Fruit fly (Drosophila melanogaster): Measurements from ENCODE around the gene CG34277.

Gene CG34277

DNA sequence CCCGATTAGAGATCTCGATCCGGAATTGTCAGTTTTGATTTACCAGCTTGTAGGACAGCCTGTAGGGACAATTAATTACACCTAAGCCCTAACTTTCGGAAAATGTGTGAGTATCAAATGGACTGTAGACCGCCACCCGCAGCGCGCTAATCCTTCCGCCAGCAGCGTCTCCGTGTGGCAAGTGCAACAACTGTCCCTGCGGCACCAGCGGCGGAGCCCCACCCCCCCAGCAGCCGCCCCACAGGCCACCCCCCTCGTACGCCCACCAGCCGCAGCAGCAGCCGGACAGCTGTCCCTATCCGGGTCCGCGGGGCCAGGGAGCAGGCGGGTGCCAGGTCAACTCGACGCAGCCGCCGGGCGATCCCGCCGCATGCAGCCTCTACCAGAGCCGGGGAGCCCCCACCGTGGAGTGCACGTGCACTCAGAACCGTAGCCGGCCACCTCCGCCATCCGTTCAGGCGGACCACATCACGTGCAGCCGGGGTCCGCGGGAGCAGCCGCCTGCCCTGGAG lies at the start of gene CG34277, which contains the start of gene CG31542:
Gene CG34277 (plus strand): TSS at position 51 of the 512 bp plus-strand sequence.
Gene CG31542 (plus strand): TSS at position 51 of the 512 bp plus-strand sequence.
- no peak for TF ChIP-seq CG8119 (GFP tag; IDR thresholded peaks at IDR 0.05)
- TF ChIP-seq CG10631 (GFP tag; optimal IDR thresholded peaks at IDR 0.05), result no peak
- no peak for TF ChIP-seq ss (GFP tag; optimal IDR thresholded peaks at IDR 0.05)
- TF ChIP-seq dac (GFP tag; optimal IDR thresholded peaks at IDR 0.05), result no peak
- no peak for TF ChIP-seq Hr39 (GFP tag; optimal IDR thresholded peaks at IDR 0.05)
- no peak for TF ChIP-seq Smox (GFP tag; optimal IDR thresholded peaks at IDR 0.05)
- TF ChIP-seq CG6163 (GFP tag; IDR thresholded peaks at IDR 0.05), result no peak
- no peak for TF ChIP-seq cyc (GFP tag; optimal IDR thresholded peaks at IDR 0.05)
- TF ChIP-seq CG8319 (GFP tag; optimal IDR thresholded peaks at IDR 0.05), result no peak
- no peak for TF ChIP-seq Met (GFP tag; optimal IDR thresholded peaks at IDR 0.05)
- TF ChIP-seq svp (GFP tag), result no peak
- no peak for TF ChIP-seq esn (GFP tag; optimal IDR thresholded peaks at IDR 0.05)
- TF ChIP-seq CG3032 (tag; optimal IDR thresholded peaks at IDR 0.05), result no peak
- no peak for TF ChIP-seq CG8632 (GFP tag; optimal IDR thresholded peaks at IDR 0.05)
- TF ChIP-seq eg (GFP tag; IDR thresholded peaks at IDR 0.05), result no peak
- no peak for TF ChIP-seq CG4318 (GFP tag; optimal IDR thresholded peaks at IDR 0.05)
- TF ChIP-seq topi (GFP tag; optimal IDR thresholded peaks at IDR 0.05), result no peak
- TF ChIP-seq CG3919 (GFP tag; optimal IDR thresholded peaks at IDR 0.05), result no peak

DNA sequence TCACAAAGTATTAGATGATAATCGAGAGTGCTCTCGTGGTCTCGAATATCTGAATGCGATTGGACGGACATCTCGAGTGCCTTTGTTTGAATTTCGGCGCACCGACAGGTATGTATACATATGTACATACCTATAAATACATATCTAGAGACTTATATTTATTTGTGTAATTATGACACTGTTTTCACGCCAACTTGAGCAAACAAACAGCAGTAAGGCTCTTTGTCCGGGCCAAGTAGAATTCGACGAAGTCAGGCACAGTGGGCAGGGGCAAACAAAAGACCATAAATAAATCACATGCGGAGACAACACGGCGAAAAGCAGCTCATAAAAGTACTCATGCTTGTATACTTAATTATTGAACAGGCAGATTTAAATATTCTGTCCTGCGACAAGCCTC lies 48.7 kb upstream of the CG34277 start:
- TF ChIP-seq Sox14 (GFP tag; optimal IDR thresholded peaks at IDR 0.05), result peak; percentile 60
- TF ChIP-seq vri (GFP tag; optimal IDR thresholded peaks at IDR 0.05), result peak; percentile 60
- no peak for TF ChIP-seq Hr38 (GFP tag; optimal IDR thresholded peaks at IDR 0.05)
- TF ChIP-seq ss (GFP tag; optimal IDR thresholded peaks at IDR 0.05), result peak in 1 of 2 experiments; percentile 15
- peak; percentile 86 for TF ChIP-seq fkh (GFP tag; optimal IDR thresholded peaks at IDR 0.05)
- no peak for TF ChIP-seq CG9139 (GFP tag; optimal IDR thresholded peaks at IDR 0.05)
- TF ChIP-seq Eip78C (GFP tag), result peak; percentile 71

DNA sequence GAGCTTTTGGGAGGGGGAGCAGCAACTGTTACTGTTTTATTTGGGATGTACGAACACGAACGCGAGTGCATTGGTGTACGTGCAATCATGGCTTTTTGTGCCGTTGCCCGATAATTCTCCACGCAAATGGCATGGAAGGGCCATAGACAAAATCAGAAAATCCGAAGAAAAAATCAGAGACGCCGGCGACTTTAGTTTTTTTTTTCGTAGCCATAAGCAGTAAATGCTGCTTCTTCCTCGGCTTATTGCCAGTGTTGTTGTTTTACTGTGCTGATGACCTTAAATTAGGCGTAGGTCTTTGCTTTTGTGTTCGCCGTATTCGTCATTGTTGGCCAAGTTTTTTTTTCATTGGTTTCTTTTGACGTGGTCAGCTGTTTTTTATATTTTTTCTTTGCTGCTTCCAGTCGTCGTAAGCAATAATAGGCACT lies 47.1 kb upstream of the CG34277 start:
- TF ChIP-seq Eip78C (GFP tag) (no peak), acj6 (GFP tag; optimal IDR thresholded peaks at IDR 0.05) (no peak), dac (GFP tag; optimal IDR thresholded peaks at IDR 0.05) (no peak), vri (GFP tag; optimal IDR thresholded peaks at IDR 0.05) (no peak), Lpt (GFP tag; optimal IDR thresholded peaks at IDR 0.05) (no peak)

DNA sequence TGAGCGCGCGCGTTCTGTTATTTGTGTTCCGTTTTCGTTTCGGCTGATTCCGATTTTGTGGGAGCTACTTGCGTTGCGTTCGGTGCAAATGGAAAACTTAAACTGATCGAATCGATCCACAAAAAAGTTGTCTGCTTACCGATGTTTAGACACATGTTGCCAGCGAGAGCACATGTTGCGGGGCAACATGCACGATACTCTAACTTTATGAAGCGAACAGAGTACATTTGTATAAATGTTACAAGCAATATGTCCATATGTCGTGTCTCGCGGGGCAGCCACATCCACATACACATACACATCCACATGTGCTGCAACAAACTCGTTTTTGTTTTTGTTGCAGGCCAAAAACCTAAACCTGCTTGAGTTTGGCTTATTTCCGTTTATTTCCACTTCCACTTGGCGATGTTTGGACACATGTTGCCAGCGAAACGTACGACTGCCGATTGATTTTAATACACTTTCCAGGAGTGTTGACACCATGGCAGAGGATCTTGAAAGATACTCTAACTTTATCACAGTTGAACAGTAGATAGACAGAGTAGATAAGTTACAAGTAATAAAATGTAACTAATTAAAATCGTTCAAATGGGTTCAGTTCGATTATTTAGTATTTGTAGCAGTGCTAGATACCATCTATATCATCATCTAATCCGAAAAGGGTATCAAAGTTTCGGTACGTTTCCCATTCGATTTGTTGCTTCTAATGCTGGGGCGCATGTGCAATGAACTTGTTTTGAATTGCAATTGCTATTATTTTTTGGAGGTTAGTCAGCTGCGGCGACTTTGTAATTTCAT lies 45.4 kb upstream of the CG34277 start:
- peak; percentile 28 for TF ChIP-seq Blimp-1 (GFP tag; optimal IDR thresholded peaks at IDR 0.05)
- TF ChIP-seq CG10669 (GFP tag; optimal IDR thresholded peaks at IDR 0.05), result no peak
- TF ChIP-seq CG8319 (GFP tag; optimal IDR thresholded peaks at IDR 0.05), result no peak
- peak; percentile 22 for TF ChIP-seq esn (GFP tag; optimal IDR thresholded peaks at IDR 0.05)
- no peak for TF ChIP-seq CG31627 (GFP tag; optimal IDR thresholded peaks at IDR 0.05)
- TF ChIP-seq Gug (GFP tag; IDR thresholded peaks at IDR 0.05), result no peak
- no peak for TF ChIP-seq lz (GFP tag; optimal IDR thresholded peaks at IDR 0.05)
- TF ChIP-seq CG6792 (GFP tag; optimal IDR thresholded peaks at IDR 0.05), result no peak
- peak; percentile 51; the same call in 1 of the 3 replicates for TF ChIP-seq eg (GFP tag; IDR thresholded peaks at IDR 0.05)
- no peak for TF ChIP-seq Sox15 (GFP tag; optimal IDR thresholded peaks at IDR 0.05)
- TF ChIP-seq CG6163 (GFP tag; IDR thresholded peaks at IDR 0.05), result peak; percentile 64; the same call in 2 of the 3 replicates
- peak; percentile 79 for TF ChIP-seq CG32006 (GFP tag; optimal IDR thresholded peaks at IDR 0.05)
- no peak for TF ChIP-seq cyc (GFP tag; optimal IDR thresholded peaks at IDR 0.05)
- no peak for TF ChIP-seq CG8632 (GFP tag; optimal IDR thresholded peaks at IDR 0.05)
- peak; percentile 38 for TF ChIP-seq CG6854 (GFP tag; optimal IDR thresholded peaks at IDR 0.05)
- no peak for TF ChIP-seq Ets96B (tag; optimal IDR thresholded peaks at IDR 0.05)
- TF ChIP-seq CG6808 (GFP tag; optimal IDR thresholded peaks at IDR 0.05), result peak; percentile 1
- TF ChIP-seq achi (GFP tag; optimal IDR thresholded peaks at IDR 0.05), result no peak
- peak; percentile 23 for TF ChIP-seq dac (GFP tag; optimal IDR thresholded peaks at IDR 0.05)
- TF ChIP-seq Eip93F (GFP tag; optimal IDR thresholded peaks at IDR 0.05), result peak; percentile 30
- TF ChIP-seq fkh (GFP tag; optimal IDR thresholded peaks at IDR 0.05), result peak; percentile 51
- TF ChIP-seq Eip75B (GFP tag; optimal IDR thresholded peaks at IDR 0.05), result no peak
- no peak for TF ChIP-seq CG1621 (tag; optimal IDR thresholded peaks at IDR 0.05)
- TF ChIP-seq svp (GFP tag), result no peak
- peak; percentile 65 for TF ChIP-seq dsx (GFP tag; optimal IDR thresholded peaks at IDR 0.05; ENCODE audit: poor library complexity, severe bottlenecking)
- peak; percentile 19 for TF ChIP-seq CG4318 (GFP tag; optimal IDR thresholded peaks at IDR 0.05)
- no peak for TF ChIP-seq CG16779 (tag; optimal IDR thresholded peaks at IDR 0.05)

Data from whole organism, prepupa.